Worm (Caenorhabditis elegans) whole organism, mixed stage, embryonic: Measurements from ENCODE around the gene irg-3.
"Not testable (repeated sequence)": the region's sequence is repeated elsewhere in the genome, so short reads cannot be mapped to it uniquely, and the experiment has no call there.

Source experiments
- M03D4.4 ChIP-seq: sonication (generic microtip); optimal IDR thresholded peaks from 2 replicates; lab custom pipeline; 2017; ENCODE audit warnings: mild to moderate bottlenecking, missing genetic modification characterization, missing compliant biosample characterization
- bed-3 ChIP-seq: fragments of 200-800 bp; sonication (Bioruptor generic); optimal IDR thresholded peaks from 3 replicates; lab custom pipeline; 2018; ENCODE audit warnings: mild to moderate bottlenecking, missing genetic modification characterization, moderate library complexity, missing compliant biosample characterization
- blmp-1 ChIP-seq: fragments of 150-350 bp; optimal IDR thresholded peaks from 2 replicates; lab custom pipeline; 2014; ENCODE audit warnings: missing biosample characterization, missing genetic modification characterization
- ceh-39 ChIP-seq: fragments of 150-350 bp; optimal IDR thresholded peaks from 2 replicates; lab custom pipeline; 2014; ENCODE audit warnings: missing biosample characterization, missing genetic modification characterization
- ceh-43 ChIP-seq: fragments of 200-800 bp; sonication (Bioruptor generic); optimal IDR thresholded peaks from 2 replicates; lab custom pipeline; 2018; ENCODE audit warnings: mild to moderate bottlenecking, missing genetic modification characterization, moderate library complexity, missing compliant biosample characterization
- ceh-83 ChIP-seq: fragments of 200-800 bp; sonication (Bioruptor generic); optimal IDR thresholded peaks from 2 replicates; lab custom pipeline; 2018; ENCODE audit warnings: mild to moderate bottlenecking, missing genetic modification characterization, missing compliant biosample characterization
- ces-1 ChIP-seq: fragments of 150-350 bp; optimal IDR thresholded peaks from 2 replicates; lab custom pipeline; 2014; ENCODE audit warnings: missing biosample characterization, missing genetic modification reagents, missing genetic modification characterization
- cnd-1 ChIP-seq: fragments of 200-800 bp; sonication (Bioruptor generic); optimal IDR thresholded peaks from 2 replicates; lab custom pipeline; 2018; ENCODE audit warnings: mild to moderate bottlenecking, missing genetic modification characterization, missing compliant biosample characterization
- drap-1 ChIP-seq: fragments of 200-800 bp; sonication (Bioruptor generic); optimal IDR thresholded peaks from 3 replicates; lab custom pipeline; 2018; ENCODE audit warnings: mild to moderate bottlenecking, missing genetic modification characterization, missing compliant biosample characterization
- elt-1 ChIP-seq: sonication (generic microtip); optimal IDR thresholded peaks from 2 replicates; lab custom pipeline; 2017; ENCODE audit warnings: missing genetic modification characterization, mild to moderate bottlenecking, missing compliant biosample characterization, antibody characterized with exemption, moderate library complexity, borderline replicate concordance; ENCODE audit not compliant: insufficient read depth
- elt-3 ChIP-seq: fragments of 150-350 bp; optimal IDR thresholded peaks from 2 replicates; lab custom pipeline; 2014; ENCODE audit warnings: missing biosample characterization, missing genetic modification characterization
- flh-1 ChIP-seq: fragments of 200-800 bp; sonication (Bioruptor generic); optimal IDR thresholded peaks from 2 replicates; lab custom pipeline; 2018; ENCODE audit warnings: mild to moderate bottlenecking, missing genetic modification characterization, moderate library complexity, missing compliant biosample characterization
- ham-2 ChIP-seq: fragments of 200-800 bp; sonication (Bioruptor generic); optimal IDR thresholded peaks from 2 replicates; lab custom pipeline; 2018; ENCODE audit warnings: mild to moderate bottlenecking, missing genetic modification characterization, missing compliant biosample characterization
- hlh-1 ChIP-seq: fragments of 150-350 bp; optimal IDR thresholded peaks from 2 replicates; lab custom pipeline; 2014; ENCODE audit warnings: missing biosample characterization, missing genetic modification reagents, missing genetic modification characterization
- lin-13 ChIP-seq: fragments of 150-350 bp; optimal IDR thresholded peaks from 2 replicates; lab custom pipeline; 2014; ENCODE audit warnings: missing biosample characterization, missing genetic modification characterization
- lin-32 ChIP-seq: fragments of 200-800 bp; sonication (Bioruptor generic); optimal IDR thresholded peaks from 2 replicates; lab custom pipeline; 2018; ENCODE audit warnings: mild to moderate bottlenecking, missing genetic modification characterization, missing compliant biosample characterization
- lsy-2 ChIP-seq: fragments of 150-350 bp; optimal IDR thresholded peaks from 2 replicates; lab custom pipeline; 2014; ENCODE audit warnings: missing biosample characterization, missing genetic modification characterization
- mab-5 ChIP-seq: fragments of 150-350 bp; optimal IDR thresholded peaks from 2 replicates; lab custom pipeline; 2014; ENCODE audit warnings: missing biosample characterization, missing genetic modification characterization
- mep-1 ChIP-seq: fragments of 150-350 bp; optimal IDR thresholded peaks from 2 replicates; lab custom pipeline; 2017; ENCODE audit warnings: missing biosample characterization, missing genetic modification reagents, missing genetic modification characterization, inconsistent platforms
- mls-2 ChIP-seq: sonication (generic microtip); optimal IDR thresholded peaks from 2 replicates; lab custom pipeline; 2016; ENCODE audit warnings: mild to moderate bottlenecking, missing genetic modification characterization, moderate library complexity, missing compliant biosample characterization
- nhr-12 ChIP-seq: fragments of 150-350 bp; optimal IDR thresholded peaks from 2 replicates; lab custom pipeline; 2014; ENCODE audit warnings: missing biosample characterization, missing genetic modification characterization
- nhr-2 ChIP-seq: fragments of 150-350 bp; optimal IDR thresholded peaks from 2 replicates; lab custom pipeline; 2014; ENCODE audit warnings: missing biosample characterization, missing genetic modification characterization
- nhr-237 ChIP-seq: fragments of 150-350 bp; optimal IDR thresholded peaks from 2 replicates; lab custom pipeline; 2014; ENCODE audit warnings: missing biosample characterization, missing genetic modification characterization
- nhr-28 ChIP-seq: fragments of 150-350 bp; optimal IDR thresholded peaks from 2 replicates; lab custom pipeline; 2014; ENCODE audit warnings: missing biosample characterization, missing genetic modification characterization
- pha-4 ChIP-seq: fragments of 150-350 bp; optimal IDR thresholded peaks from 2 replicates; lab custom pipeline; 2018; ENCODE audit warnings: missing biosample characterization, missing genetic modification reagents, missing genetic modification characterization
- sem-2 ChIP-seq: fragments of 200-800 bp; sonication (Bioruptor generic); optimal IDR thresholded peaks from 2 replicates; lab custom pipeline; 2018; ENCODE audit warnings: mild to moderate bottlenecking, missing genetic modification characterization, missing compliant biosample characterization
- snpc-4 ChIP-seq: fragments of 150-350 bp; optimal IDR thresholded peaks from 2 replicates; lab custom pipeline; 2014; ENCODE audit warnings: missing biosample characterization, missing genetic modification characterization
- sptf-1 ChIP-seq: sonication (generic microtip); optimal IDR thresholded peaks from 2 replicates; lab custom pipeline; 2017; ENCODE audit warnings: mild to moderate bottlenecking, missing genetic modification characterization, moderate library complexity, missing compliant biosample characterization
- tbx-8 ChIP-seq: fragments of 200-800 bp; sonication (Bioruptor generic); optimal IDR thresholded peaks from 2 replicates; lab custom pipeline; 2018; ENCODE audit warnings: mild to moderate bottlenecking, missing genetic modification characterization, moderate library complexity, missing compliant biosample characterization
- unc-120 ChIP-seq: sonication (generic microtip); optimal IDR thresholded peaks from 2 replicates; lab custom pipeline; 2017; ENCODE audit warnings: missing genetic modification characterization, missing compliant biosample characterization; ENCODE audit not compliant: poor library complexity, severe bottlenecking
- unc-39 ChIP-seq: fragments of 150-350 bp; optimal IDR thresholded peaks from 2 replicates; lab custom pipeline; 2014; ENCODE audit warnings: missing biosample characterization, missing genetic modification characterization
- unc-62 ChIP-seq: fragments of 150-350 bp; optimal IDR thresholded peaks from 2 replicates; lab custom pipeline; 2014; ENCODE audit warnings: missing biosample characterization, missing genetic modification reagents, missing genetic modification characterization
- ztf-11 ChIP-seq: fragments of 150-350 bp; optimal IDR thresholded peaks from 2 replicates; lab custom pipeline; 2014; ENCODE audit warnings: missing biosample characterization, missing genetic modification characterization

Gene irg-3

DNA sequence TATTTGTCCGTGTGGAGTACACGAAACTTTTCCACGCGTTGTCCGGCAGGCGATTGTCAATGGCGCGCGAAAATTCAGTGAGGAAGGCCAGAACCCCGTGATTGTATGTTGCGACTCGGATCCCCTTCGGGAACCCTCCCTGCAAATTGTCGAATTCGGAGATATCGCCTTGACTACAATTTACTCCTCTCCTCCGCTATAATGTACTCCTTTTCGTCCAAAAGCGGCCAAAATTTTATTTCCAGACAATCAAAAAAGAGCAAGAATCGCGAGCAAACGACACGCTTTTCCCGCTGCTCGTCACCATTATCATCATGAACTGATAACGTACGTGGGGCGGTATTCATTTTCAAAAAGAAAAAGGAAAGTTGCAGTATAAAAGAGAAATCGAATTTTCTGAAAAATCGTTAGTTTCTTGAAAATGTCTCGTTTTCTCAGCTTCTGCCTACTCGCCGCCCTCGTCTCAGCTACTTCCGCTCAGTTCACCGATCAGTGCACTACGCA lies at the start of gene irg-3:
irg-3 (plus strand) TSS at position 419 of the 504 bp plus-strand sequence.
- TF ChIP-seq sem-2 (GFP tag; lab: Kevin White, UChicago) (no peak), flh-1 (GFP tag; lab: Kevin White, UChicago) (no peak), lsy-2 (tag; lab: Kevin White, UChicago) (no peak), mep-1 (no peak), ceh-83 (GFP tag; lab: Kevin White, UChicago) (no peak), ham-2 (GFP tag; lab: Kevin White, UChicago) (no peak), pha-4 (tag; lab: Kevin White, UChicago) (no peak), nhr-2 (tag; lab: Kevin White, UChicago) (no peak)

DNA sequence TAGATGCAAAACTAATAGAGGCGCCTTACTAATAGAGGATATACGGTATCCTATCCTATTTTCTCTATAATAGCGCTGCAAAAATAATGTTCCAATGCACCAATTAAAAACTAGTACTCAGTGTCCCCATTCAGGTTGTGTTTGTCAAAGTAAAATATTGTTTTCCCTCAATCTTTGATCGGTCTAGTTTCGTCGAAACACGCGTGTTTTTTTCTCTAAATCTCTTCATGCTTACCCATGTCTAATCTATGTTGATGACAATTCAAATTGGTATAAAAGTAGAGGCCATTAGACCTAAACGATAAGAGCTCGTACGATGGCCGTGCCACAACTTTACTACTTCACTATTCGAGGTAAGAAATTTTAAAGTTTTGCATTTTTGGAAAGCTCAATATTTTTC lies 31.0 kb upstream of the irg-3 start, which contains the start of gene gst-10:
gst-10 (plus strand) TSS at position 301 of the 400 bp plus-strand sequence.
- TF ChIP-seq mep-1; elt-3 (tag; lab: Kevin White, UChicago); nhr-12 (tag; lab: Kevin White, UChicago): not testable (repeated sequence)

DNA sequence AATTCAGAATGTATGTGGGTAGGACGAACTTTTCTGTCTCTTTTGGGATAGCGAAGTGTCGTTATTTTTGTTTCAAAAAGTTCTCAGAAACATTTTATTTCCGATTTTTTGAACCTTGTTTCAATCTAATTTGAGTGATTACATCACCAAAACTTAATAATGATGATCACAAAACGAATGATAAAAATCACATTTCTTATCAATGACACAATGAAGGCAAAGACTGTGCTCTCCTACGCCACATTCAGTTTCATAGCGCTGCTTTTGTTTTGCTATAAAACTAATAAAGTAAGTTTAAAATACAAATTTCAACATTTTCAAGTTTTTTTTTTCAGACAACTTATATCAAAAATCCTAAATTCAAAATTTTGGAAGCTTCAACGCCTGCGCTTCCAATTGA lies 26.9 kb upstream of the irg-3 start, which contains the start of gene Y45G12C.1:
Y45G12C.1 (plus strand) TSS at position 159 of the 400 bp plus-strand sequence.
- no peak for TF ChIP-seq M03D4.4 (tag; lab: Kevin White, UChicago)

DNA sequence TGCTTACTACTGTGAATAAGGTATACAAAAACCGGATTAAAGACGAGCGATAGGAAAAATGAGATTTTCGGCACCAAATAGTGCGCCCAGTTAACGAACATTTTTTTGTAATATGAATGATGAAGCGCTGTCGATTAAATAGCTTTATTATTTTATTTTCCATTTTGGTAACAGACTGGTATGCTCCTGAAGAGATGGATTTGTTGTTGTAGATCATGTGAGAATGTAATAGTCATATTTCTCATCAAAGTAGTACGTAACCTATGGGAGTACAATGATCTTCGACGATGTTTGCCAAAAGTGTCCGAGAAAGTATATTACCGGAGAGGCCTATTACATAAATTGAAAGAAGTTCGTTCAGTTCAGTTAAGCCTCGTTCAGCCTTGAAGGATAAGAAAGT lies 21.7 kb upstream of the irg-3 start, which contains the start of gene srj-19:
srj-19 (minus strand) TSS at position 101 of the 400 bp plus-strand sequence.
- no peak for TF ChIP-seq ceh-83 (GFP tag; lab: Kevin White, UChicago)
- no peak for TF ChIP-seq lin-13 (tag; lab: Kevin White, UChicago)
- TF ChIP-seq unc-39 (tag; lab: Kevin White, UChicago): no peak
- TF ChIP-seq ceh-39 (tag; lab: Kevin White, UChicago): no peak
- TF ChIP-seq lin-32 (GFP tag; lab: Kevin White, UChicago): no peak
- TF ChIP-seq mls-2 (tag; lab: Kevin White, UChicago): no peak
- TF ChIP-seq hlh-1: no peak
- TF ChIP-seq pha-4 (tag; lab: Kevin White, UChicago): no peak
- no peak for TF ChIP-seq nhr-2 (tag; lab: Kevin White, UChicago)
- TF ChIP-seq mep-1: no peak

DNA sequence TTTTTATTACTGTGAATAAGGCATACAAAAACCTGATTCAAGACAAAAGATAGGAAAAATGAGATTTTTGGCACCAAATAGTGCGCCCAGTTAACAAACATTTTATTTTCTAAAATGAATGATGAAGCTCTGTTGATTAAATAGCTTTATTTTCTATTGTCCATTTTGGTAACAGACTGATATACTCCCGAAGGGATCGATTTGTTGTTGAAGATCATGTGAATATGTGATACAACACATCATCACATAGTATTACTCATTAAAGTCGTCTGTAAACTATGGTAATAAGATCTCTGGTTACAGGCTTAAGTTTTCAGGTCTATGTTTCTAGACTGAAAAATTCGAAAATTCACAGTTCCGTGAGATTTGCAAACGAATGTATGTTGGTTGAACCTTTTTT lies 19.3 kb upstream of the irg-3 start, which contains the start of gene srj-20:
srj-20 (minus strand) TSS at position 101 of the 400 bp plus-strand sequence.
- TF ChIP-seq snpc-4 (no peak), nhr-237 (no peak), sem-2 (GFP tag; lab: Kevin White, UChicago) (no peak), nhr-28 (tag; lab: Kevin White, UChicago) (no peak), ceh-83 (GFP tag; lab: Kevin White, UChicago) (no peak)

DNA sequence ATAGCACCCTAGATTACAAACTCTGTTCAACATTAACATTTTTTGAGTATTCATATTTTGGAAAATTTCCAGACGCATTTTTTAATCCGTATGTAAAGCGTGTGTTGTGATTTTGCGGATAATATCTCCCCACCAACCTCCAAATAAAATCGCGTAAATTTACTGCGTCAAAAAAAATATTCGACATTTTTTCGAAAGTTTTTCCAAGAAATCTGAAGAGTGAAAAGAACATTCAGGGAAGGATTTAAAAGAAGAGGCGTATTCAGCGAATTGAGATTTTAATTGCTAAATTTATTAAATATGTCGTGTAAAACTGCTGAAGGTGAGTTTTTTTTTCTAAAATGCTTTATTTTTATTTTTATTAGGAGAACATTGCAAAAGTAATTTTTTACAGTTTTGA lies 18.5 kb upstream of the irg-3 start, which contains the start of gene nhr-290:
nhr-290 (plus strand) TSS at position 301 of the 400 bp plus-strand sequence.
- TF ChIP-seq nhr-12 (tag; lab: Kevin White, UChicago) (no peak), unc-62 (GFP tag; lab: Kevin White, UChicago) (no peak), mab-5 (tag; lab: Kevin White, UChicago) (no peak), nhr-2 (tag; lab: Kevin White, UChicago) (no peak), ztf-11 (no peak)

DNA sequence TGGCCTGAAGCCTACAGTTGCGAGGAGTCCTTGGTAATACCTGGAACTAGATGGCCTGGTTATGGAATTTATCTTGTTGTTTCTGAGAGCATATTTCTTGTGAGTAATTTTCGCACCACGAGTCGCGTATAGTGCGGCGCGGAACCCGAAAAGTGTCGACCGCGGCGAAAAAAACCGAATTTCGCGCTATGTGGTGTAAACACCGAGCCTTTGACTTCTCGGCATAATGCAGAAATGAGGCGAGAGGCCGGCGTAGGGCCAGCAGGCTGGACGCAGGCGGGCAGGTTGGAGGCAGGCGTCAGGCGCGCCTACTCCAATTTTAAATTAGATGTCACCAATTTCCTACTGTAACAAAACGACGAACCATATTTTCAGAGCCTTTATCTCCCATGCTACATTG lies 16.7 kb upstream of the irg-3 start:
- TF ChIP-seq unc-120 (no peak), mab-5 (tag; lab: Kevin White, UChicago) (no peak), lin-13 (tag; lab: Kevin White, UChicago) (no peak), ceh-43 (no peak), blmp-1 (no peak), lsy-2 (tag; lab: Kevin White, UChicago) (no peak), tbx-8 (GFP tag; lab: Kevin White, UChicago) (no peak), elt-1 (tag; lab: Kevin White, UChicago) (no peak), drap-1 (GFP tag; lab: Kevin White, UChicago) (no peak), cnd-1 (tag; lab: Kevin White, UChicago) (no peak), M03D4.4 (tag; lab: Kevin White, UChicago) (no peak), ces-1 (GFP tag; lab: Kevin White, UChicago) (no peak), sptf-1 (tag; lab: Kevin White, UChicago) (no peak), unc-62 (GFP tag; lab: Kevin White, UChicago) (no peak), ztf-11 (no peak), mls-2 (tag; lab: Kevin White, UChicago) (no peak), bed-3 (GFP tag; lab: Kevin White, UChicago) (no peak), nhr-28 (tag; lab: Kevin White, UChicago) (no peak), nhr-237 (no peak)
